Worm (Caenorhabditis elegans) whole organism, L3 larva: ENCODE data around the gene Y45F3A.1.

Source experiments
- R02D3.7 ChIP-seq: fragments of 150-350 bp; optimal IDR thresholded peaks from 2 replicates; lab custom pipeline; 2014; ENCODE audit warnings: missing biosample characterization, missing genetic modification characterization
- ZK546.5 ChIP-seq: sonication (generic microtip); optimal IDR thresholded peaks from 2 replicates; lab custom pipeline; 2017; ENCODE audit warnings: missing biosample characterization, missing genetic modification characterization
- aly-2 ChIP-seq: fragments of 150-350 bp; optimal IDR thresholded peaks from 2 replicates; lab custom pipeline; 2014; ENCODE audit warnings: missing biosample characterization, missing genetic modification characterization
- ama-1 ChIP-seq: fragments of 150-350 bp; optimal IDR thresholded peaks from 2 replicates; lab custom pipeline; 2018
- ceh-16 ChIP-seq: sonication (generic microtip); optimal IDR thresholded peaks from 2 replicates; lab custom pipeline; 2017; ENCODE audit warnings: missing biosample characterization, missing genetic modification characterization
- ceh-28 ChIP-seq: fragments of 150-350 bp; optimal IDR thresholded peaks from 2 replicates; lab custom pipeline; 2014; ENCODE audit warnings: missing biosample characterization, missing genetic modification reagents, missing genetic modification characterization
- ceh-82 ChIP-seq: fragments of 150-350 bp; optimal IDR thresholded peaks from 2 replicates; lab custom pipeline; 2014; ENCODE audit warnings: missing biosample characterization, missing genetic modification characterization
- ceh-9 ChIP-seq: sonication (generic microtip); optimal IDR thresholded peaks from 2 replicates; lab custom pipeline; 2018; ENCODE audit warnings: missing biosample characterization, missing genetic modification characterization
- daf-12 ChIP-seq: fragments of 150-350 bp; optimal IDR thresholded peaks from 2 replicates; lab custom pipeline; 2014; ENCODE audit warnings: missing biosample characterization, missing genetic modification reagents, missing genetic modification characterization
- egl-27 ChIP-seq: sonication (generic microtip); optimal IDR thresholded peaks from 4 replicates; lab custom pipeline; 2017; ENCODE audit warnings: missing biosample characterization, missing genetic modification reagents, missing genetic modification characterization
- egl-5 ChIP-seq: fragments of 150-350 bp; optimal IDR thresholded peaks from 2 replicates; lab custom pipeline; 2017; ENCODE audit warnings: missing biosample characterization, missing genetic modification reagents, missing genetic modification characterization, inconsistent platforms
- elt-1 ChIP-seq: fragments of 150-350 bp; optimal IDR thresholded peaks from 2 replicates; lab custom pipeline; 2014; ENCODE audit warnings: missing biosample characterization, missing genetic modification characterization
- elt-2 ChIP-seq: sonication (generic microtip); optimal IDR thresholded peaks from 2 replicates; lab custom pipeline; 2016; ENCODE audit warnings: missing genetic modification reagents, mild to moderate bottlenecking, missing genetic modification characterization, missing compliant biosample characterization
- elt-3 ChIP-seq, 3 experiments: fragments of 150-350 bp in 1 of 3; sonication (generic microtip) in 2 of 3; optimal IDR thresholded peaks; 2 replicates in 2 of 3; 4 replicates in 1 of 3; lab custom pipeline; 2014 to 2017; ENCODE audit warnings: missing biosample characterization in 3 of 3, missing genetic modification characterization in 3 of 3
- eor-1 ChIP-seq, 2 experiments: fragments of 150-350 bp; optimal IDR thresholded peaks; 2 replicates each; lab custom pipeline; 2014 to 2018; ENCODE audit warnings: missing biosample characterization in 2 of 2, missing genetic modification characterization in 2 of 2
- fkh-10 ChIP-seq: sonication (generic microtip); optimal IDR thresholded peaks from 2 replicates; lab custom pipeline; 2017; ENCODE audit warnings: missing biosample characterization, missing genetic modification reagents, missing genetic modification characterization
- fkh-2 ChIP-seq: fragments of 150-350 bp; optimal IDR thresholded peaks from 2 replicates; lab custom pipeline; 2014; ENCODE audit warnings: missing biosample characterization, missing genetic modification reagents, missing genetic modification characterization
- fos-1 ChIP-seq: fragments of 150-350 bp; optimal IDR thresholded peaks from 2 replicates; lab custom pipeline; 2014; ENCODE audit warnings: missing biosample characterization, missing genetic modification characterization
- hmg-11 ChIP-seq: sonication (generic microtip); optimal IDR thresholded peaks from 2 replicates; lab custom pipeline; 2016; ENCODE audit warnings: missing genetic modification characterization, missing compliant biosample characterization
- jun-1 ChIP-seq: fragments of 150-350 bp; optimal IDR thresholded peaks from 2 replicates; lab custom pipeline; 2014; ENCODE audit warnings: missing biosample characterization, missing genetic modification reagents, missing genetic modification characterization
- lin-15B ChIP-seq: fragments of 150-350 bp; optimal IDR thresholded peaks from 2 replicates; lab custom pipeline; 2014; ENCODE audit warnings: missing biosample characterization, missing genetic modification characterization
- lin-39 ChIP-seq: fragments of 150-350 bp; optimal IDR thresholded peaks from 2 replicates; lab custom pipeline; 2018; ENCODE audit warnings: missing biosample characterization, missing genetic modification reagents, missing genetic modification characterization
- lsy-12 ChIP-seq: sonication (generic microtip); optimal IDR thresholded peaks from 2 replicates; lab custom pipeline; 2016; ENCODE audit warnings: mild to moderate bottlenecking, missing genetic modification characterization, missing compliant biosample characterization
- mdl-1 ChIP-seq: fragments of 150-350 bp; optimal IDR thresholded peaks from 2 replicates; lab custom pipeline; 2014; ENCODE audit warnings: missing biosample characterization, missing genetic modification characterization
- mml-1 ChIP-seq: fragments of 150-350 bp; sonication (generic microtip); optimal IDR thresholded peaks from 3 replicates; lab custom pipeline; 2014; ENCODE audit warnings: missing biosample characterization, missing genetic modification characterization
- nfya-1 ChIP-seq: sonication (generic microtip); optimal IDR thresholded peaks from 2 replicates; lab custom pipeline; 2017; ENCODE audit warnings: missing genetic modification characterization, mild to moderate bottlenecking, missing compliant biosample characterization, antibody characterized with exemption, moderate library complexity; ENCODE audit not compliant: insufficient read depth
- nhr-11 ChIP-seq: fragments of 150-350 bp; optimal IDR thresholded peaks from 2 replicates; lab custom pipeline; 2014; ENCODE audit warnings: missing biosample characterization, missing genetic modification characterization
- nhr-12 ChIP-seq: fragments of 150-350 bp; optimal IDR thresholded peaks from 2 replicates; lab custom pipeline; 2014; ENCODE audit warnings: missing biosample characterization, missing genetic modification characterization
- nhr-23 ChIP-seq: fragments of 150-350 bp; optimal IDR thresholded peaks from 2 replicates; lab custom pipeline; 2014; ENCODE audit warnings: missing biosample characterization, missing genetic modification reagents, missing genetic modification characterization
- nhr-237 ChIP-seq: fragments of 150-350 bp; optimal IDR thresholded peaks from 2 replicates; lab custom pipeline; 2014; ENCODE audit warnings: missing biosample characterization, missing genetic modification characterization
- nhr-25 ChIP-seq: sonication (generic microtip); optimal IDR thresholded peaks from 2 replicates; lab custom pipeline; 2017; ENCODE audit warnings: missing biosample characterization, missing genetic modification characterization
- nhr-28 ChIP-seq: fragments of 150-350 bp; optimal IDR thresholded peaks from 2 replicates; lab custom pipeline; 2014; ENCODE audit warnings: missing biosample characterization, missing genetic modification characterization
- nhr-43 ChIP-seq: sonication (generic microtip); optimal IDR thresholded peaks from 2 replicates; lab custom pipeline; 2016; ENCODE audit warnings: mild to moderate bottlenecking, missing genetic modification characterization, missing compliant biosample characterization; ENCODE audit not compliant: poor library complexity, severe bottlenecking
- nhr-67 ChIP-seq: fragments of 150-350 bp; optimal IDR thresholded peaks from 2 replicates; lab custom pipeline; 2014; ENCODE audit warnings: missing biosample characterization, missing genetic modification characterization
- nhr-76 ChIP-seq: fragments of 150-350 bp; sonication (generic microtip); optimal IDR thresholded peaks from 5 replicates; lab custom pipeline; 2014; ENCODE audit warnings: missing biosample characterization, missing genetic modification characterization
- nhr-77 ChIP-seq: fragments of 150-350 bp; optimal IDR thresholded peaks from 2 replicates; lab custom pipeline; 2014; ENCODE audit warnings: missing biosample characterization, missing genetic modification characterization
- pha-4 ChIP-seq: fragments of 150-350 bp; optimal IDR thresholded peaks from 2 replicates; lab custom pipeline; 2014; ENCODE audit warnings: missing biosample characterization, missing genetic modification reagents, missing genetic modification characterization
- pqm-1 ChIP-seq: fragments of 150-350 bp; optimal IDR thresholded peaks from 2 replicates; lab custom pipeline; 2017; ENCODE audit warnings: missing biosample characterization, missing genetic modification characterization, inconsistent platforms
- sea-2 ChIP-seq: fragments of 150-350 bp; sonication (generic microtip); optimal IDR thresholded peaks from 4 replicates; lab custom pipeline; 2014; ENCODE audit warnings: missing biosample characterization, missing genetic modification reagents, missing genetic modification characterization
- skn-1 ChIP-seq: fragments of 150-350 bp; optimal IDR thresholded peaks from 2 replicates; lab custom pipeline; 2014; ENCODE audit warnings: missing biosample characterization, missing genetic modification characterization
- snpc-4 ChIP-seq: fragments of 150-350 bp; optimal IDR thresholded peaks from 2 replicates; lab custom pipeline; 2014; ENCODE audit warnings: missing biosample characterization, missing genetic modification characterization
- tbx-2 ChIP-seq: sonication (generic microtip); optimal IDR thresholded peaks from 2 replicates; lab custom pipeline; 2016; ENCODE audit warnings: mild to moderate bottlenecking, missing genetic modification characterization, missing compliant biosample characterization
- unc-39 ChIP-seq: sonication (generic microtip); optimal IDR thresholded peaks from 4 replicates; lab custom pipeline; 2017; ENCODE audit warnings: missing biosample characterization, missing genetic modification characterization
- unc-62 ChIP-seq: fragments of 150-350 bp; sonication (generic microtip); optimal IDR thresholded peaks from 4 replicates; lab custom pipeline; 2014; ENCODE audit warnings: missing biosample characterization, missing genetic modification reagents, missing genetic modification characterization
- zag-1 ChIP-seq: fragments of 150-350 bp; optimal IDR thresholded peaks from 2 replicates; lab custom pipeline; 2014; ENCODE audit warnings: missing biosample characterization, missing genetic modification characterization
- ztf-11 ChIP-seq: fragments of 150-350 bp; optimal IDR thresholded peaks from 2 replicates; lab custom pipeline; 2014; ENCODE audit warnings: missing biosample characterization, missing genetic modification characterization
- ztf-4 ChIP-seq: fragments of 150-350 bp; optimal IDR thresholded peaks from 2 replicates; lab custom pipeline; 2014; ENCODE audit warnings: missing biosample characterization, missing genetic modification characterization

Y45F3A.1 gene

DNA sequence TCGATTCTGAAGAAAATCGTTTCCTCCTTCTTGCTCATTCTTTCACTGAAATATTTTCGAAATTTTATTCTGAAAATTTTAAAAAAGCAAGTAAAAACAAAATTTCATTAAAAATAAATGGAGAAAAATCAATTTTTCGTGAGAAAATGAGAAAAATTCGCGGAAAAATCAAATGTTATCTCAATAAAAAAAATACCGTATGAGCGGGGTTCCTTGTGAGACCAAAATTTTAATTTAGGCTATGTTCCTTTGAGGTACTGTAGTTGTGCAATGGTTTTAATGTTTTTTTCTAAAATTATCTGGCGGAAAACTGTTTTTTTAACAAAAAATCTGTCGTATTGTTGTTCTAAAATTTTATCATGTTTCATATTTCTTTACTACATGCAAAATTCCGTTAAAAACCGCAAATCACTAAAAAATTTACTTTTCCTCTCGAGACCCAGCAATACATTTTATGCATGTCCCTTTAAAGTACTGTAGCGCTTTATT is 38.5 kb upstream of the Y45F3A.1 start, which contains the start of gene epg-6:
epg-6 (minus strand) TSS at position 51 of the 489 bp plus-strand sequence.
- TF ChIP-seq jun-1 (tag; lab: Kevin White, UChicago) (no peak), nhr-11 (tag; lab: Kevin White, UChicago) (no peak), nhr-67 (tag; lab: Kevin White, UChicago) (no peak), ceh-82 (tag; lab: Kevin White, UChicago) (no peak), nhr-237 (tag; lab: Kevin White, UChicago) (no peak), R02D3.7 (tag; lab: Kevin White, UChicago) (no peak), mml-1 (no peak), pqm-1 (tag; lab: Kevin White, UChicago) (no peak), unc-39 (tag; lab: Kevin White, UChicago) (no peak), snpc-4 (tag; lab: Kevin White, UChicago) (no peak), tbx-2 (tag; lab: Kevin White, UChicago) (no peak), nhr-43 (tag; lab: Kevin White, UChicago) (no peak), unc-62 (no peak), skn-1 (tag; lab: Kevin White, UChicago) (no peak), lin-39 (no peak), sea-2 (GFP tag; lab: Kevin White, UChicago) (no peak), ceh-16 (tag; lab: Kevin White, UChicago) (no peak)

- TF ChIP-seq ceh-28 (tag; lab: Kevin White, UChicago), result peak; percentile 38
- TF ChIP-seq fos-1 (tag; lab: Kevin White, UChicago), result peak; percentile 24
- no peak for TF ChIP-seq ceh-9 (tag; lab: Kevin White, UChicago)
- no peak for TF ChIP-seq ZK546.5
- no peak for TF ChIP-seq lsy-12 (tag; lab: Kevin White, UChicago)
- TF ChIP-seq nhr-25 (tag; lab: Kevin White, UChicago), result peak; percentile 64
- TF ChIP-seq lin-15B (tag; lab: Kevin White, UChicago), result peak; percentile 78
- TF ChIP-seq zag-1, result no peak
- no peak for TF ChIP-seq nhr-237 (tag; lab: Kevin White, UChicago)
- peak; percentile 71 for TF ChIP-seq snpc-4 (tag; lab: Kevin White, UChicago)
- TF ChIP-seq elt-2 (tag; lab: Kevin White, UChicago), result peak; percentile 39
- TF ChIP-seq mdl-1 (tag; lab: Kevin White, UChicago), result no peak
- TF ChIP-seq nhr-43 (tag; lab: Kevin White, UChicago), result peak; percentile 43
- TF ChIP-seq aly-2 (tag; lab: Kevin White, UChicago), result no peak
- no peak for TF ChIP-seq unc-62
- TF ChIP-seq lin-39, result peak; percentile 61
- peak; percentile 72 for TF ChIP-seq nhr-23
- no peak for TF ChIP-seq elt-1 (tag; lab: Kevin White, UChicago)
- TF ChIP-seq jun-1 (tag; lab: Kevin White, UChicago), result peak; percentile 53
- TF ChIP-seq ztf-4 (tag; lab: Kevin White, UChicago), result no peak
- peak; percentile 36 for TF ChIP-seq ama-1 (lab: Kevin White, UChicago)
- no peak for TF ChIP-seq nhr-12 (tag; lab: Kevin White, UChicago)
- no peak for TF ChIP-seq skn-1 (tag; lab: Kevin White, UChicago)
- no peak for TF ChIP-seq daf-12 (tag; lab: Kevin White, UChicago)
- no peak for TF ChIP-seq fkh-10
- peak; percentile 69 for TF ChIP-seq hmg-11 (tag; lab: Kevin White, UChicago)
- no peak for TF ChIP-seq eor-1 (tag; optimal IDR thresholded peaks at IDR 0.05; lab: Kevin White, UChicago)
- TF ChIP-seq nhr-11 (tag; lab: Kevin White, UChicago), result no peak
- TF ChIP-seq nhr-77 (tag; lab: Kevin White, UChicago), result no peak
- TF ChIP-seq nhr-28 (tag; lab: Kevin White, UChicago), result no peak
- TF ChIP-seq tbx-2 (tag; lab: Kevin White, UChicago), result no peak
- TF ChIP-seq pqm-1 (tag; lab: Kevin White, UChicago), result peak; percentile 11
- TF ChIP-seq egl-5 (tag; lab: Kevin White, UChicago), result no peak
- no peak for TF ChIP-seq R02D3.7 (tag; lab: Kevin White, UChicago)
- TF ChIP-seq fkh-2 (tag; lab: Kevin White, UChicago), result no peak
- TF ChIP-seq nhr-76 (tag; lab: Kevin White, UChicago), result no peak
- no peak for TF ChIP-seq elt-3 (tag; optimal IDR thresholded peaks at IDR 0.05; lab: Kevin White, UChicago)
- TF ChIP-seq sea-2 (GFP tag; lab: Kevin White, UChicago), result peak; percentile 67
- no peak for TF ChIP-seq mml-1
- TF ChIP-seq nfya-1 (tag; lab: Kevin White, UChicago), result peak; percentile 77
- no peak for TF ChIP-seq ztf-11
- TF ChIP-seq ceh-16 (tag; lab: Kevin White, UChicago), result no peak
- TF ChIP-seq egl-27 (tag; lab: Kevin White, UChicago), result no peak
- TF ChIP-seq unc-39 (tag; lab: Kevin White, UChicago), result no peak
- peak; percentile 93 for TF ChIP-seq pha-4
- TF ChIP-seq ceh-82 (tag; lab: Kevin White, UChicago), result no peak
- no peak for TF ChIP-seq nhr-67 (tag; lab: Kevin White, UChicago)
Observed at ce11 chrIII:10599699-10600098, 38.0 kb upstream of the Y45F3A.1 start.
